Fruit fly (Drosophila melanogaster) whole organism, embryonic: ENCODE results near the gene CG33298.

Source experiments
- Atf6 ChIP-seq: fragments of 200-800 bp; sonication (Bioruptor generic); IDR thresholded peaks from 2 replicates; pipeline ENCODE4 v1.3.6; 2022; ENCODE audit warnings: missing biosample characterization, missing genetic modification characterization
- Bdp1 ChIP-seq: fragments of 200-800 bp; sonication (Bioruptor generic); optimal IDR thresholded peaks from 3 replicates; lab custom pipeline; 2016; ENCODE audit warnings: missing biosample characterization, missing genetic modification characterization
- Bteb2 ChIP-seq: fragments of 200-800 bp; sonication (Bioruptor generic); optimal IDR thresholded peaks from 2 replicates; lab custom pipeline; 2016; ENCODE audit warnings: missing biosample characterization, missing genetic modification characterization
- CG1024 ChIP-seq: fragments of 200-800 bp; sonication (Bioruptor generic); IDR thresholded peaks from 2 replicates; pipeline ENCODE4 v1.3.6; 2022; ENCODE audit warnings: missing biosample characterization, missing genetic modification characterization
- CG12155 ChIP-seq: fragments of 200-800 bp; sonication (Bioruptor generic); optimal IDR thresholded peaks from 3 replicates; lab custom pipeline; 2016; ENCODE audit warnings: missing biosample characterization, missing genetic modification characterization
- CG1233 ChIP-seq: fragments of 200-800 bp; sonication (Bioruptor generic); optimal IDR thresholded peaks from 4 replicates; lab custom pipeline; 2018; ENCODE audit warnings: missing biosample characterization, mild to moderate bottlenecking, missing genetic modification characterization
- CG13123 ChIP-seq: fragments of 200-800 bp; sonication (Bioruptor generic); optimal IDR thresholded peaks from 2 replicates; lab custom pipeline; 2016; ENCODE audit warnings: missing biosample characterization, missing genetic modification characterization
- CG15479 ChIP-seq: fragments of 200-800 bp; sonication (Bioruptor generic); optimal IDR thresholded peaks from 3 replicates; lab custom pipeline; 2019; ENCODE audit warnings: missing biosample characterization, mild to moderate bottlenecking, missing genetic modification characterization, moderate library complexity
- CG15514 ChIP-seq: fragments of 200-800 bp; sonication (Bioruptor generic); optimal IDR thresholded peaks from 3 replicates; lab custom pipeline; 2017; ENCODE audit warnings: missing biosample characterization, missing genetic modification characterization, mild to moderate bottlenecking, moderate library complexity, missing genetic modification reagents
- CG6791 ChIP-seq: fragments of 200-800 bp; sonication (Bioruptor generic); IDR thresholded peaks from 3 replicates; pipeline ENCODE4 v1.3.6; 2022; ENCODE audit warnings: missing biosample characterization, missing genetic modification characterization; ENCODE audit not compliant: partially characterized antibody
- CG7786 ChIP-seq: fragments of 200-800 bp; sonication (Bioruptor generic); optimal IDR thresholded peaks from 2 replicates; lab custom pipeline; 2016; ENCODE audit warnings: missing biosample characterization, missing genetic modification characterization
- CG8290 ChIP-seq, 3 experiments: fragments of 200-800 bp; sonication (Bioruptor generic); optimal IDR thresholded peaks; 2 replicates each; lab custom pipeline; 2016 to 2019; ENCODE audit warnings: missing biosample characterization in 3 of 3, missing genetic modification characterization in 3 of 3, mild to moderate bottlenecking in 2 of 3, moderate library complexity in 1 of 3
- CG8944 ChIP-seq: fragments of 200-800 bp; sonication (Bioruptor generic); optimal IDR thresholded peaks from 3 replicates; lab custom pipeline; 2016; ENCODE audit warnings: missing biosample characterization, missing genetic modification characterization
- Dip2 ChIP-seq: fragments of 200-800 bp; sonication (Bioruptor generic); IDR thresholded peaks from 2 replicates; pipeline ENCODE4 v1.3.6; 2022; ENCODE audit warnings: missing biosample characterization, missing genetic modification characterization
- Ets97D ChIP-seq: fragments of 200-800 bp; sonication (Bioruptor generic); optimal IDR thresholded peaks from 3 replicates; lab custom pipeline; 2016; ENCODE audit warnings: missing biosample characterization, missing genetic modification characterization
- GATAe ChIP-seq: fragments of 200-800 bp; sonication (Bioruptor generic); conservative IDR thresholded peaks from 2 replicates; pipeline ENCODE4 v1.3.6; 2022; ENCODE audit warnings: missing biosample characterization, missing genetic modification characterization
- Gug ChIP-seq: fragments of 200-800 bp; sonication (Bioruptor generic); IDR thresholded peaks from 4 replicates; pipeline ENCODE4 v1.3.6; 2022; ENCODE audit warnings: missing biosample characterization, missing genetic modification characterization
- HLH4C ChIP-seq: fragments of 200-800 bp; sonication (Bioruptor generic); IDR thresholded peaks from 3 replicates; pipeline ENCODE4 v1.3.6; 2022; ENCODE audit warnings: missing biosample characterization, missing genetic modification characterization; ENCODE audit not compliant: partially characterized antibody
- HmgD ChIP-seq: fragments of 200-800 bp; sonication (Bioruptor generic); optimal IDR thresholded peaks from 3 replicates; lab custom pipeline; 2016; ENCODE audit warnings: missing biosample characterization, missing genetic modification characterization
- Hmr ChIP-seq: fragments of 200-800 bp; sonication (Bioruptor generic); optimal IDR thresholded peaks from 3 replicates; lab custom pipeline; 2017; ENCODE audit warnings: mild to moderate bottlenecking, missing biosample characterization, missing genetic modification reagents, missing genetic modification characterization
- Hr78 ChIP-seq, 2 experiments: fragments of 200-800 bp in 1 of 2; fragments of >200 bp in 1 of 2; sonication (Bioruptor generic) in 1 of 2; optimal IDR thresholded peaks; 2 replicates each; lab custom pipeline; 2017 to 2019; ENCODE audit warnings: missing biosample characterization in 2 of 2, missing genetic modification characterization in 2 of 2, mild to moderate bottlenecking in 1 of 2, moderate library complexity in 1 of 2
- MESR4 ChIP-seq: fragments of 200-800 bp; sonication (Bioruptor generic); optimal IDR thresholded peaks from 2 replicates; lab custom pipeline; 2018; ENCODE audit warnings: missing biosample characterization, mild to moderate bottlenecking, missing genetic modification characterization, moderate library complexity
- Myb ChIP-seq: fragments of 200-800 bp; sonication (Bioruptor generic); optimal IDR thresholded peaks from 2 replicates; lab custom pipeline; 2016; ENCODE audit warnings: missing biosample characterization, missing genetic modification characterization
- Opbp ChIP-seq: fragments of 200-800 bp; sonication (Bioruptor generic); IDR thresholded peaks from 3 replicates; pipeline ENCODE4 v1.3.6; 2022; ENCODE audit warnings: missing biosample characterization, missing genetic modification characterization; ENCODE audit not compliant: partially characterized antibody
- Pdp1 ChIP-seq, 2 experiments: fragments of 200-800 bp; sonication (Bioruptor generic); optimal IDR thresholded peaks; 3 replicates each; lab custom pipeline; 2016; ENCODE audit warnings: missing biosample characterization in 2 of 2, missing genetic modification characterization in 2 of 2, mild to moderate bottlenecking in 1 of 2, moderate library complexity in 1 of 2
- Side ChIP-seq: fragments of 200-800 bp; sonication (Bioruptor generic); optimal IDR thresholded peaks from 2 replicates; lab custom pipeline; 2016; ENCODE audit warnings: missing biosample characterization, missing genetic modification characterization
- al ChIP-seq: fragments of 200-800 bp; sonication (Bioruptor generic); IDR thresholded peaks from 2 replicates; pipeline ENCODE4 v1.3.6; 2022; ENCODE audit warnings: missing biosample characterization, missing genetic modification characterization
- bsh ChIP-seq, 2 experiments: fragments of 200-800 bp; sonication (Bioruptor generic); optimal IDR thresholded peaks; 2 replicates each; lab custom pipeline; 2017 to 2018; ENCODE audit warnings: mild to moderate bottlenecking in 2 of 2, missing biosample characterization in 2 of 2, missing genetic modification characterization in 2 of 2, moderate library complexity in 1 of 2
- cas ChIP-seq: fragments of 200-800 bp; sonication (Bioruptor generic); IDR thresholded peaks from 2 replicates; pipeline ENCODE4 v1.3.6; 2022; ENCODE audit warnings: missing biosample characterization, missing genetic modification characterization
- cg ChIP-seq: fragments of 200-800 bp; sonication (Bioruptor generic); optimal IDR thresholded peaks from 3 replicates; lab custom pipeline; 2019; ENCODE audit warnings: missing biosample characterization, mild to moderate bottlenecking, missing genetic modification characterization, moderate library complexity
- chinmo ChIP-seq: fragments of 200-800 bp; sonication (Bioruptor generic); IDR thresholded peaks from 4 replicates; pipeline ENCODE4 v1.3.6; 2022; ENCODE audit warnings: missing biosample characterization, missing genetic modification characterization; ENCODE audit not compliant: partially characterized antibody
- dati ChIP-seq: fragments of 200-800 bp; sonication (Bioruptor generic); IDR thresholded peaks from 2 replicates; pipeline ENCODE4 v1.3.6; 2022; ENCODE audit warnings: missing biosample characterization, missing genetic modification characterization
- disco-r ChIP-seq: fragments of 200-800 bp; sonication (Bioruptor generic); optimal IDR thresholded peaks from 2 replicates; lab custom pipeline; 2016; ENCODE audit warnings: missing biosample characterization, missing genetic modification characterization
- esg ChIP-seq: fragments of 200-800 bp; sonication (Bioruptor generic); conservative IDR thresholded peaks from 2 replicates; pipeline ENCODE4 v1.3.6; 2022; ENCODE audit warnings: missing biosample characterization, missing genetic modification characterization
- hkb ChIP-seq, 2 experiments: fragments of 200-800 bp in 1 of 2; fragments of >200 bp in 1 of 2; sonication (Bioruptor generic) in 1 of 2; IDR thresholded peaks in 1 of 2; optimal IDR thresholded peaks in 1 of 2; 2 replicates each; pipeline versions ENCODE4 v1.3.6 to Lab custom; 2017 to 2022; ENCODE audit warnings: missing biosample characterization in 1 of 2, missing genetic modification characterization in 1 of 2
- jigr1 ChIP-seq: fragments of 200-800 bp; sonication (Bioruptor generic); IDR thresholded peaks from 3 replicates; pipeline ENCODE4 v1.3.6; 2022; ENCODE audit warnings: missing biosample characterization, missing genetic modification characterization
- knrl ChIP-seq: fragments of 200-800 bp; sonication (Bioruptor generic); IDR thresholded peaks from 3 replicates; pipeline ENCODE4 v1.3.6; 2022; ENCODE audit warnings: missing biosample characterization, missing genetic modification characterization; ENCODE audit not compliant: partially characterized antibody
- mam ChIP-seq: fragments of 200-800 bp; sonication (Bioruptor generic); optimal IDR thresholded peaks from 3 replicates; lab custom pipeline; 2016; ENCODE audit warnings: missing biosample characterization, missing genetic modification characterization
- nmo ChIP-seq: fragments of 200-800 bp; sonication (Bioruptor generic); optimal IDR thresholded peaks from 2 replicates; lab custom pipeline; 2018; ENCODE audit warnings: missing biosample characterization, mild to moderate bottlenecking, missing genetic modification characterization, moderate library complexity
- pan ChIP-seq, 4 experiments: fragments of >200 bp in 3 of 4; fragments of 200-800 bp in 1 of 4; sonication (Bioruptor generic) in 1 of 4; optimal IDR thresholded peaks in 3 of 4; IDR thresholded peaks in 1 of 4; 2 replicates each; pipeline versions ENCODE4 v1.3.6 to Lab custom; 2017 to 2022; ENCODE audit warnings: missing biosample characterization in 2 of 4, missing genetic modification characterization in 2 of 4, mixed read lengths in 1 of 4
- pnt ChIP-seq: fragments of 200-800 bp; sonication (Bioruptor generic); optimal IDR thresholded peaks from 3 replicates; lab custom pipeline; 2016; ENCODE audit warnings: missing biosample characterization, missing genetic modification characterization
- sisA ChIP-seq: fragments of 200-800 bp; sonication (Bioruptor generic); IDR thresholded peaks from 2 replicates; pipeline ENCODE4 v1.3.6; 2022; ENCODE audit warnings: missing biosample characterization, missing genetic modification characterization
- slbo ChIP-seq: fragments of 200-800 bp; sonication (Bioruptor generic); IDR thresholded peaks from 2 replicates; pipeline ENCODE4 v1.3.6; 2022; ENCODE audit warnings: missing biosample characterization, missing genetic modification characterization
- tap ChIP-seq: fragments of 200-800 bp; optimal IDR thresholded peaks from 3 replicates; lab custom pipeline; 2019; ENCODE audit warnings: missing biosample characterization, mild to moderate bottlenecking, missing genetic modification characterization, moderate library complexity
- tll ChIP-seq, 2 experiments: fragments of 200-800 bp in 1 of 2; fragments of >200 bp in 1 of 2; sonication (Bioruptor generic) in 1 of 2; optimal IDR thresholded peaks; 2 replicates each; lab custom pipeline; 2017 to 2019; ENCODE audit warnings: missing biosample characterization in 2 of 2, missing genetic modification characterization in 2 of 2, mild to moderate bottlenecking in 1 of 2, moderate library complexity in 1 of 2
- tna ChIP-seq: fragments of 200-800 bp; sonication (Bioruptor generic); IDR thresholded peaks from 2 replicates; pipeline ENCODE4 v1.3.6; 2022; ENCODE audit warnings: missing biosample characterization, missing genetic modification characterization; ENCODE audit not compliant: partially characterized antibody

CG33298 gene

DNA sequence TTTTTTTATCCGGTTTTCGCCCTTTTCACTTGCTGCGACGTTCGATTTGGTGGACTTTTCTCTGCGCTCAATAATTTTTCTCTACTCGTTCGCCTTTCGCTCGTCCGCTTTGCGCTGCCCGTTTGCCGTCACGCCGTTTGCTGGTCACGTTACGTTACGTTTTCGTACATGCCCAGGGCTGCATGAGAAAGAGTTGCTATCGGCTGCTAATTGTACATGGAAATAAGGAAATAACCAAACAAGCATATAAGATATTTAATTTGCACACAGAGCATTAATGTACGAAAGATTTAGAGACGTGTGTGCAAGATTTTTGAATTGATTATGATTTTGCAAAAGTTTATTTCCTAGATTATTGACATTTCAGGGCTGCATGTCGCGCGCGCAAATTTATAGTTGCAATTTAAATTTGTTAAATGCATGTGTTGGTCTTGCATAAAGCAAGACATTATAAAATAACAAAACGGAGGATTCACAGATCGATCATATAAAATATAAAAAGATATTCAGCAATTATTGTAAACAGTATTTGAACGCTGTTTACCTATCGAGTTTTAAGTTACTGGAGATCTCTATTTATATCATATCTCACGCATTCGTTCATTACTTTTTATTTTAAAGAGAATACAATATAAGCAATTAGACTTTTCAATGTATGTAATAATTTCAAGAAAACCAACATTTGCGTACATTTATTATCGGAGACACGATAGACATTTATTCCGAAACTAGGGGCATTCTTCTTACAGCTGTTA is 434 bp upstream of the CG33298 start, which contains the start of gene Gdi (continued):
- TF ChIP-seq MESR4: peak; percentile 48
- peak; percentile 21 for TF ChIP-seq Ets97D (GFP tag; lab: Kevin White, UChicago)
- TF ChIP-seq bsh (GFP tag; optimal IDR thresholded peaks at IDR 0.05; lab: Kevin White, UChicago): peak in 1 of 2 experiments; percentile 5
- TF ChIP-seq Hr78 (GFP tag; optimal IDR thresholded peaks at IDR 0.05; lab: Kevin White, UChicago): no peak
- no peak for TF ChIP-seq CG8290 (GFP tag; optimal IDR thresholded peaks at IDR 0.05; lab: Kevin White, UChicago)
- TF ChIP-seq CG8290 (tag; optimal IDR thresholded peaks at IDR 0.05; lab: Kevin White, UChicago): peak in 1 of 2 experiments; percentile 44
- TF ChIP-seq hkb (optimal IDR thresholded peaks at IDR 0.05; lab: Kevin White, UChicago): no peak
- 0 out of 2 replicates have a peak, but pooled peaks have one; percentile 23 for TF ChIP-seq hkb (GFP tag; IDR thresholded peaks at IDR 0.05; lab: Robert Waterston, UW)
- peak; percentile 33 for TF ChIP-seq Myb (GFP tag; lab: Kevin White, UChicago)
- TF ChIP-seq tll (GFP tag; optimal IDR thresholded peaks at IDR 0.05; lab: Kevin White, UChicago): no peak
- peak; percentile 40 for TF ChIP-seq CG8944
- TF ChIP-seq tap: no peak
- TF ChIP-seq Bdp1 (GFP tag; lab: Kevin White, UChicago): no peak
- peak in 1 of 2 experiments; percentile 33 for TF ChIP-seq Pdp1 (GFP tag; optimal IDR thresholded peaks at IDR 0.05; lab: Kevin White, UChicago)
- no peak for TF ChIP-seq dati (GFP tag; lab: Robert Waterston, UW)
- TF ChIP-seq disco-r (GFP tag; lab: Kevin White, UChicago): no peak
- TF ChIP-seq CG15479 (GFP tag; lab: Kevin White, UChicago): no peak
- no peak for TF ChIP-seq CG7786
- no peak for TF ChIP-seq Dip2 (GFP tag; lab: Robert Waterston, UW)
- no peak for TF ChIP-seq GATAe (GFP tag; lab: Robert Waterston, UW)
- TF ChIP-seq Opbp (GFP tag; lab: Robert Waterston, UW): no peak
- TF ChIP-seq al (GFP tag; lab: Robert Waterston, UW): no peak
- no peak for TF ChIP-seq cas (GFP tag; lab: Robert Waterston, UW)
- TF ChIP-seq sisA (GFP tag; lab: Robert Waterston, UW): 0 out of 2 replicates have a peak, but pooled peaks have one; percentile 16
- TF ChIP-seq cg: no peak
- TF ChIP-seq pan (optimal IDR thresholded peaks at IDR 0.05; lab: Kevin White, UChicago): no peak
- no peak for TF ChIP-seq pan (GFP tag; optimal IDR thresholded peaks at IDR 0.05 in 1 of 2, IDR thresholded peaks at IDR 0.05 in 1 of 2)
- peak; percentile 20 for TF ChIP-seq CG1233
- peak; percentile 74 for TF ChIP-seq slbo
- peak; percentile 29 for TF ChIP-seq nmo (GFP tag; lab: Kevin White, UChicago)
- TF ChIP-seq Gug (GFP tag; lab: Robert Waterston, UW): peak; percentile 14; the same call in 1 of the 4 replicates
- TF ChIP-seq jigr1 (GFP tag; lab: Robert Waterston, UW): no peak
- TF ChIP-seq tna (GFP tag; lab: Robert Waterston, UW): no peak
- no peak for TF ChIP-seq CG1024 (GFP tag; lab: Robert Waterston, UW)
- 0 out of 2 replicates have a peak, but pooled peaks have one; percentile 35 for TF ChIP-seq Atf6 (GFP tag; lab: Robert Waterston, UW)
- peak; percentile 67 for TF ChIP-seq CG15514 (GFP tag; lab: Kevin White, UChicago)
- TF ChIP-seq HmgD (GFP tag; lab: Kevin White, UChicago): no peak
- TF ChIP-seq knrl (GFP tag; lab: Robert Waterston, UW): 0 out of 3 replicates have a peak, but pooled peaks have one; percentile 37
- 0 out of 3 replicates have a peak, but pooled peaks have one; percentile 34 for TF ChIP-seq CG6791 (GFP tag; lab: Robert Waterston, UW)
- peak; percentile 7 for TF ChIP-seq pnt (GFP tag; lab: Kevin White, UChicago)
- TF ChIP-seq esg (GFP tag; lab: Robert Waterston, UW): 0 out of 2 replicates have a peak, but pooled peaks have one; percentile 6
- TF ChIP-seq HLH4C (GFP tag; lab: Robert Waterston, UW): peak; percentile 28; the same call in 1 of the 3 replicates
- no peak for TF ChIP-seq Hmr (GFP tag; lab: Kevin White, UChicago)
- no peak for TF ChIP-seq Side (GFP tag; lab: Kevin White, UChicago)
- TF ChIP-seq CG12155 (GFP tag; lab: Kevin White, UChicago): peak; percentile 61
- no peak for TF ChIP-seq CG13123
- peak; percentile 64 for TF ChIP-seq mam (GFP tag; lab: Kevin White, UChicago)
- no peak for TF ChIP-seq chinmo (GFP tag; lab: Robert Waterston, UW)
- TF ChIP-seq Bteb2: no peak
